Fruit fly (Drosophila melanogaster): ENCODE measurements around the gene Prosbeta3.

DNA sequence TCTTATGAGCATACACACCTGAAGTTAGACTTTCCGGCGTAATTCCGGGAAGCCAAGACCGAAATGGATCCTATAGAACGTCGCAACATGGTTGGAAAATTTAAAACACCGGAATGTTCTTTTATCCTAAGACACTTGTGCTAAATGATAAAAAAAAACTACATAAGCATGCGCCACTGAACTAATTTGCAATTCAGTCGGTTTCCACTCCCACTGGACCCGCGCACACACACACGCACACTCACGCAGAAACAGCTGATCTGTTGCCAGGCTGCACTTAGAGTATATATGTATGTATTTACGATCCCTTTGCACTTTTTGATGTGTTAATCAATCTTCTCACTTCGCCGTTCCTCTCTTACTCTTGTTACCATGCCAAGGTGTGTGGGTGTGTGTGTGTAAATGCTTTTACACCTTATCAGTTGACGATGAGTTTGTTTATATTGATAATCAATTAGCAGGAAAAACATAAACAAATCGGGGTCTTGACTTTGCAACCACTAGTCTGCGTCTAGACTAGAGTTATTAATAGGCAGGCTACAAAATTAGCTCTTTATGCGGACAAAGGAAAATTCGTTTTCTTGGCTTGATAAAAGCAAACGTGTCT is 42.5 kb upstream of the Prosbeta3 start, which contains the start of gene Mst85C:
- no peak for TF ChIP-seq Dll (optimal IDR thresholded peaks at IDR 0.05)
- no peak for TF ChIP-seq psq (optimal IDR thresholded peaks at IDR 0.05)

Measured in whole organism.